Worm (Caenorhabditis elegans) whole organism, late embryonic: Measurements from ENCODE around the gene D1014.4.

Experiments used
- ceh-18 ChIP-seq: sonication (generic microtip); optimal IDR thresholded peaks from 2 replicates; lab custom pipeline; 2016; ENCODE audit warnings: missing genetic modification characterization, missing compliant biosample characterization
- ceh-19 ChIP-seq: fragments of 200-800 bp; sonication (Bioruptor generic); optimal IDR thresholded peaks from 2 replicates; lab custom pipeline; 2018; ENCODE audit warnings: mild to moderate bottlenecking, missing genetic modification characterization, missing compliant biosample characterization
- ceh-30 ChIP-seq: fragments of 150-350 bp; optimal IDR thresholded peaks from 2 replicates; lab custom pipeline; 2014; ENCODE audit warnings: missing biosample characterization, missing genetic modification characterization
- dmd-4 ChIP-seq: sonication (generic microtip); optimal IDR thresholded peaks from 2 replicates; lab custom pipeline; 2016; ENCODE audit warnings: borderline replicate concordance, missing genetic modification characterization, missing compliant biosample characterization
- dve-1 ChIP-seq: sonication (generic microtip); optimal IDR thresholded peaks from 2 replicates; lab custom pipeline; 2017; ENCODE audit warnings: antibody characterized with exemption, mild to moderate bottlenecking, missing genetic modification characterization, missing compliant biosample characterization
- hlh-13 ChIP-seq: fragments of 200-800 bp; sonication (Bioruptor generic); optimal IDR thresholded peaks from 2 replicates; lab custom pipeline; 2018; ENCODE audit warnings: mild to moderate bottlenecking, missing genetic modification characterization, missing compliant biosample characterization
- hlh-30 ChIP-seq: sonication (generic microtip); optimal IDR thresholded peaks from 2 replicates; lab custom pipeline; 2017; ENCODE audit warnings: antibody characterized with exemption, missing genetic modification characterization, missing compliant biosample characterization; ENCODE audit not compliant: insufficient read depth
- lin-11 ChIP-seq: fragments of 200-800 bp; sonication (Bioruptor generic); optimal IDR thresholded peaks from 2 replicates; lab custom pipeline; 2018; ENCODE audit warnings: mild to moderate bottlenecking, missing genetic modification characterization, missing compliant biosample characterization
- pat-9 ChIP-seq: fragments of 200-800 bp; sonication (Bioruptor generic); optimal IDR thresholded peaks from 2 replicates; lab custom pipeline; 2018; ENCODE audit warnings: mild to moderate bottlenecking, missing genetic modification characterization, moderate library complexity, missing compliant biosample characterization
- rnt-1 ChIP-seq: sonication (generic microtip); optimal IDR thresholded peaks from 2 replicates; lab custom pipeline; 2016; ENCODE audit warnings: missing genetic modification characterization, missing compliant biosample characterization
- unc-3 ChIP-seq, 2 experiments: fragments of 200-800 bp in 1 of 2; sonication (Bioruptor generic) in 1 of 2; sonication (generic microtip) in 1 of 2; conservative IDR thresholded peaks in 1 of 2; optimal IDR thresholded peaks in 1 of 2; 2 replicates each; pipeline versions ENCODE4 v1.3.6 to Lab custom; 2016 to 2022; ENCODE audit warnings: missing compliant biosample characterization in 2 of 2, missing genetic modification characterization in 2 of 2, missing genetic modification reagents in 1 of 2
- unc-86 ChIP-seq: sonication (generic microtip); optimal IDR thresholded peaks from 2 replicates; lab custom pipeline; 2016; ENCODE audit warnings: missing genetic modification characterization, missing compliant biosample characterization

DNA sequence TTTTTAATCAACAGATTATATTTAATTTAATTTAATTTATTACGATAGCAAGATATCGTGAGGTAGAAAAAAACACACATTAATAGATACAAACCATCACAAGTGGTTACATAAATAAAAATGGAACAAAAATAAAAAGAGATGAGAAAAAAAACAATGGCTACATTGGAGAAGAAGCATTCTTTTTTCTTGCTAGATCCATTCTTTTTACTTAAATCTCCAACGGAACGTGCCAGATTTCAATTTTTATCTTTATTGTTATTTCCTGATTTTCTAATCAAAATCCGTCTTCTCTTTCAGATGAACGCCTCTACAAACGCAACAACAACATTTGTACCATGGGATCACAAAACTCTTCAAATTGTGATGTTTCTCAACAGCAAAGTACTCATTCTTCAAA is 10.6 kb downstream of the D1014.4 start, which contains the start of gene D1014.2:
- TF ChIP-seq rnt-1 (tag; lab: Kevin White, UChicago) = no peak
- TF ChIP-seq hlh-30 (tag; lab: Kevin White, UChicago) = no peak
- TF ChIP-seq dve-1 (tag; lab: Kevin White, UChicago) = no peak
- no peak for TF ChIP-seq ceh-19 (GFP tag; lab: Kevin White, UChicago)
- TF ChIP-seq dmd-4 (tag; lab: Kevin White, UChicago) = no peak
- no peak for TF ChIP-seq unc-3 (GFP tag; conservative IDR thresholded peaks at IDR 0.05; lab: Robert Waterston, UW)
- no peak for TF ChIP-seq unc-3 (tag; optimal IDR thresholded peaks at IDR 0.05; lab: Kevin White, UChicago)
- no peak for TF ChIP-seq ceh-18 (tag; lab: Kevin White, UChicago)
- no peak for TF ChIP-seq hlh-13 (GFP tag; lab: Kevin White, UChicago)
- no peak for TF ChIP-seq lin-11 (tag; lab: Kevin White, UChicago)
- TF ChIP-seq unc-86 (tag; lab: Kevin White, UChicago) = no peak
- TF ChIP-seq ceh-30 (tag; lab: Kevin White, UChicago) = no peak
- TF ChIP-seq pat-9 (tag; lab: Kevin White, UChicago) = no peak
